Fruit fly (Drosophila melanogaster) whole organism, pupa: ENCODE measurements around the gene CG5280.

Source experiments
- CG13204 ChIP-seq: fragments of 200-800 bp; sonication (Bioruptor generic); optimal IDR thresholded peaks from 2 replicates; lab custom pipeline; 2018; ENCODE audit warnings: missing biosample characterization, mild to moderate bottlenecking, missing genetic modification characterization, moderate library complexity
- CG14655 ChIP-seq: fragments of 200-800 bp; sonication (Bioruptor generic); optimal IDR thresholded peaks from 3 replicates; lab custom pipeline; 2017; ENCODE audit warnings: mild to moderate bottlenecking, missing biosample characterization, missing genetic modification reagents, missing genetic modification characterization
- CG15710 ChIP-seq: fragments of 200-800 bp; sonication (Bioruptor generic); optimal IDR thresholded peaks from 2 replicates; lab custom pipeline; 2018; ENCODE audit warnings: missing biosample characterization, mild to moderate bottlenecking, missing genetic modification characterization, moderate library complexity
- CG17806 ChIP-seq: fragments of 200-800 bp; sonication (Bioruptor generic); optimal IDR thresholded peaks from 2 replicates; lab custom pipeline; 2018; ENCODE audit warnings: missing biosample characterization, mild to moderate bottlenecking, missing genetic modification characterization, moderate library complexity
- CG34367 ChIP-seq: fragments of 200-800 bp; sonication (Bioruptor generic); optimal IDR thresholded peaks from 2 replicates; lab custom pipeline; 2018; ENCODE audit warnings: missing biosample characterization, mild to moderate bottlenecking, missing genetic modification characterization
- Ets98B ChIP-seq: fragments of 200-800 bp; sonication (Bioruptor generic); IDR thresholded peaks from 2 replicates; pipeline ENCODE4 v1.3.6; 2022; ENCODE audit warnings: missing biosample characterization, missing genetic modification characterization

- TF ChIP-seq CG14655 (GFP tag; lab: Kevin White, UChicago) (no peak), CG17806 (tag; lab: Kevin White, UChicago) (no peak), CG13204 (GFP tag; lab: Kevin White, UChicago) (no peak), CG15710 (tag; lab: Kevin White, UChicago) (no peak), Ets98B (no peak), CG34367 (tag; lab: Kevin White, UChicago) (no peak)
These were observed 38.0 kb upstream of the CG5280 start for dm6 chr3L:9028057-9028456.
